Worm (Caenorhabditis elegans) whole organism, L1 larva: ENCODE results near the gene C05C10.7.

ENCODE experiments used
- C04F5.9 ChIP-seq: sonication (generic microtip); optimal IDR thresholded peaks from 2 replicates; lab custom pipeline; 2016; ENCODE audit warnings: missing genetic modification characterization, missing compliant biosample characterization
- C16A3.4 ChIP-seq: fragments of 150-350 bp; optimal IDR thresholded peaks from 2 replicates; lab custom pipeline; 2014; ENCODE audit warnings: missing biosample characterization, missing genetic modification characterization
- C34B4.2 ChIP-seq: sonication (generic microtip); optimal IDR thresholded peaks from 2 replicates; lab custom pipeline; 2017; ENCODE audit warnings: mild to moderate bottlenecking, missing genetic modification characterization, missing compliant biosample characterization
- Y116A8C.19 ChIP-seq: sonication (generic microtip); optimal IDR thresholded peaks from 2 replicates; lab custom pipeline; 2016; ENCODE audit warnings: missing compliant biosample characterization, missing genetic modification characterization, borderline replicate concordance
- aly-2 ChIP-seq: fragments of 150-350 bp; optimal IDR thresholded peaks from 2 replicates; lab custom pipeline; 2014; ENCODE audit warnings: missing biosample characterization, missing genetic modification characterization
- blmp-1 ChIP-seq: fragments of 150-350 bp; optimal IDR thresholded peaks from 2 replicates; lab custom pipeline; 2014; ENCODE audit warnings: missing biosample characterization, missing genetic modification characterization
- ceh-8 ChIP-seq: fragments of 200-800 bp; sonication (Bioruptor generic); optimal IDR thresholded peaks from 2 replicates; lab custom pipeline; 2018; ENCODE audit warnings: mild to moderate bottlenecking, missing genetic modification characterization, moderate library complexity, missing compliant biosample characterization
- ceh-82 ChIP-seq, 3 experiments: fragments of 150-350 bp in 1 of 3; sonication (generic microtip) in 2 of 3; optimal IDR thresholded peaks; 2 replicates each; lab custom pipeline; 2014 to 2017; ENCODE audit warnings: missing biosample characterization in 3 of 3, missing genetic modification characterization in 3 of 3
- ceh-88 ChIP-seq: fragments of 200-800 bp; sonication (Bioruptor generic); IDR thresholded peaks from 2 replicates; pipeline ENCODE4 v1.3.6; 2022; ENCODE audit warnings: missing genetic modification characterization, missing compliant biosample characterization
- ceh-90 ChIP-seq: sonication (generic microtip); optimal IDR thresholded peaks from 2 replicates; lab custom pipeline; 2016; ENCODE audit warnings: missing genetic modification characterization, missing compliant biosample characterization
- dsc-1 ChIP-seq: sonication (generic microtip); optimal IDR thresholded peaks from 2 replicates; lab custom pipeline; 2016; ENCODE audit warnings: mild to moderate bottlenecking, missing genetic modification characterization, missing compliant biosample characterization
- efl-3 ChIP-seq: fragments of 200-800 bp; sonication (Bioruptor generic); optimal IDR thresholded peaks from 2 replicates; lab custom pipeline; 2018; ENCODE audit warnings: mild to moderate bottlenecking, missing genetic modification characterization, missing compliant biosample characterization
- egl-13 ChIP-seq: sonication (generic microtip); optimal IDR thresholded peaks from 2 replicates; lab custom pipeline; 2016; ENCODE audit warnings: missing genotype, missing genetic modification reagents, missing genetic modification characterization, missing compliant biosample characterization
- elt-2 ChIP-seq: sonication (generic microtip); optimal IDR thresholded peaks from 2 replicates; lab custom pipeline; 2016; ENCODE audit warnings: missing genetic modification characterization, mild to moderate bottlenecking, inconsistent platforms, missing compliant biosample characterization, missing genetic modification reagents
- ets-5 ChIP-seq: fragments of 200-800 bp; sonication (Bioruptor generic); IDR thresholded peaks from 2 replicates; pipeline ENCODE4 v1.3.6; 2022; ENCODE audit warnings: missing genetic modification characterization, missing compliant biosample characterization
- fkh-10 ChIP-seq: sonication (generic microtip); optimal IDR thresholded peaks from 2 replicates; lab custom pipeline; 2017; ENCODE audit warnings: missing biosample characterization, missing genetic modification reagents, missing genetic modification characterization
- fkh-4 ChIP-seq: sonication (generic microtip); optimal IDR thresholded peaks from 2 replicates; lab custom pipeline; 2016; ENCODE audit warnings: missing compliant biosample characterization, missing genetic modification characterization, borderline replicate concordance
- fkh-8 ChIP-seq: sonication (generic microtip); optimal IDR thresholded peaks from 2 replicates; lab custom pipeline; 2016; ENCODE audit warnings: mild to moderate bottlenecking, missing genetic modification characterization, missing compliant biosample characterization
- fos-1 ChIP-seq: fragments of 150-350 bp; optimal IDR thresholded peaks from 2 replicates; lab custom pipeline; 2014; ENCODE audit warnings: missing biosample characterization, missing genetic modification characterization
- hlh-17 ChIP-seq: fragments of 200-800 bp; sonication (Bioruptor generic); optimal IDR thresholded peaks from 2 replicates; lab custom pipeline; 2018; ENCODE audit warnings: missing genetic modification characterization, mild to moderate bottlenecking, missing compliant biosample characterization, moderate library complexity, borderline replicate concordance
- hlh-4 ChIP-seq: sonication (generic microtip); optimal IDR thresholded peaks from 2 replicates; lab custom pipeline; 2016; ENCODE audit warnings: mild to moderate bottlenecking, missing genetic modification characterization, missing compliant biosample characterization
- hpl-2 ChIP-seq: fragments of 150-350 bp; optimal IDR thresholded peaks from 2 replicates; lab custom pipeline; 2014; ENCODE audit warnings: missing biosample characterization, missing genetic modification reagents, missing genetic modification characterization
- irx-1 ChIP-seq: sonication (generic microtip); optimal IDR thresholded peaks from 2 replicates; lab custom pipeline; 2016; ENCODE audit warnings: missing genetic modification characterization, missing compliant biosample characterization
- isw-1 ChIP-seq: fragments of 200-800 bp; sonication (Bioruptor generic); IDR thresholded peaks from 2 replicates; pipeline ENCODE4 v1.3.6; 2022; ENCODE audit warnings: missing genetic modification characterization, missing compliant biosample characterization
- jun-1 ChIP-seq: fragments of 150-350 bp; optimal IDR thresholded peaks from 2 replicates; lab custom pipeline; 2014; ENCODE audit warnings: missing biosample characterization, missing genetic modification reagents, missing genetic modification characterization
- lin-13 ChIP-seq: fragments of 150-350 bp; optimal IDR thresholded peaks from 2 replicates; lab custom pipeline; 2014; ENCODE audit warnings: missing biosample characterization, missing genetic modification reagents, missing genetic modification characterization
- lin-35 ChIP-seq, 2 experiments: fragments of 150-350 bp; optimal IDR thresholded peaks; 2 replicates each; lab custom pipeline; 2014; ENCODE audit warnings: missing biosample characterization in 2 of 2, missing genetic modification characterization in 2 of 2, missing genetic modification reagents in 2 of 2
- lin-39 ChIP-seq: fragments of 150-350 bp; optimal IDR thresholded peaks from 2 replicates; lab custom pipeline; 2014; ENCODE audit warnings: missing biosample characterization, missing genetic modification reagents, missing genetic modification characterization
- lir-3 ChIP-seq: sonication (generic microtip); optimal IDR thresholded peaks from 2 replicates; lab custom pipeline; 2016; ENCODE audit warnings: mild to moderate bottlenecking, missing genetic modification characterization, moderate library complexity, missing compliant biosample characterization; ENCODE audit not compliant: poor library complexity
- mef-2 ChIP-seq: fragments of 150-350 bp; optimal IDR thresholded peaks from 2 replicates; lab custom pipeline; 2014; ENCODE audit warnings: missing biosample characterization, missing genetic modification characterization
- mep-1 ChIP-seq: fragments of 150-350 bp; optimal IDR thresholded peaks from 2 replicates; lab custom pipeline; 2014; ENCODE audit warnings: missing biosample characterization, missing genetic modification characterization
- nhr-11 ChIP-seq: fragments of 150-350 bp; optimal IDR thresholded peaks from 2 replicates; lab custom pipeline; 2014; ENCODE audit warnings: missing biosample characterization, missing genetic modification characterization
- nhr-19 ChIP-seq: fragments of 200-800 bp; sonication (Bioruptor generic); conservative IDR thresholded peaks from 2 replicates; pipeline ENCODE4 v1.3.6; 2022; ENCODE audit warnings: missing genetic modification characterization, missing compliant biosample characterization
- nhr-28 ChIP-seq: fragments of 150-350 bp; optimal IDR thresholded peaks from 2 replicates; lab custom pipeline; 2014; ENCODE audit warnings: missing biosample characterization, missing genetic modification characterization
- nhr-71 ChIP-seq: sonication (generic microtip); optimal IDR thresholded peaks from 2 replicates; lab custom pipeline; 2016; ENCODE audit warnings: mild to moderate bottlenecking, missing genetic modification characterization, moderate library complexity, missing compliant biosample characterization
- nhr-76 ChIP-seq: sonication (generic microtip); optimal IDR thresholded peaks from 2 replicates; lab custom pipeline; 2017; ENCODE audit warnings: missing biosample characterization, missing genetic modification characterization
- nhr-77 ChIP-seq: fragments of 150-350 bp; optimal IDR thresholded peaks from 2 replicates; lab custom pipeline; 2014; ENCODE audit warnings: missing biosample characterization, missing genetic modification characterization
- nhr-84 ChIP-seq: sonication (generic microtip); optimal IDR thresholded peaks from 2 replicates; lab custom pipeline; 2017; ENCODE audit warnings: missing biosample characterization, missing genetic modification characterization
- nhr-85 ChIP-seq: sonication (generic microtip); peaks from one replicate; lab custom pipeline; 2016; ENCODE audit warnings: missing genetic modification characterization, inconsistent platforms, missing compliant biosample characterization
- nhr-90 ChIP-seq: sonication (generic microtip); optimal IDR thresholded peaks from 2 replicates; lab custom pipeline; 2016; ENCODE audit warnings: mild to moderate bottlenecking, missing genetic modification characterization, missing compliant biosample characterization; ENCODE audit not compliant: poor library complexity
- pag-3 ChIP-seq: sonication (generic microtip); optimal IDR thresholded peaks from 2 replicates; lab custom pipeline; 2017; ENCODE audit warnings: missing genetic modification characterization, mild to moderate bottlenecking, missing compliant biosample characterization, antibody characterized with exemption, borderline replicate concordance; ENCODE audit not compliant: insufficient read depth
- pqm-1 ChIP-seq: sonication (generic microtip); optimal IDR thresholded peaks from 3 replicates; lab custom pipeline; 2017; ENCODE audit warnings: missing biosample characterization, missing genetic modification characterization
- skn-1 ChIP-seq: fragments of 150-350 bp; optimal IDR thresholded peaks from 2 replicates; lab custom pipeline; 2014; ENCODE audit warnings: missing biosample characterization, missing genetic modification characterization
- snu-23 ChIP-seq: sonication (generic microtip); optimal IDR thresholded peaks from 2 replicates; lab custom pipeline; 2016; ENCODE audit warnings: missing genetic modification characterization, missing compliant biosample characterization
- sox-4 ChIP-seq: sonication (generic microtip); optimal IDR thresholded peaks from 2 replicates; lab custom pipeline; 2016; ENCODE audit warnings: missing genetic modification characterization, missing compliant biosample characterization
- sup-37 ChIP-seq: fragments of 200-800 bp; sonication (Bioruptor generic); optimal IDR thresholded peaks from 2 replicates; lab custom pipeline; 2018; ENCODE audit warnings: mild to moderate bottlenecking, missing genetic modification characterization, missing compliant biosample characterization
- swsn-7 ChIP-seq: sonication (generic microtip); optimal IDR thresholded peaks from 2 replicates; lab custom pipeline; 2016; ENCODE audit warnings: missing genetic modification characterization, missing compliant biosample characterization
- tlp-1 ChIP-seq: fragments of 150-350 bp; optimal IDR thresholded peaks from 2 replicates; lab custom pipeline; 2014; ENCODE audit warnings: missing biosample characterization, missing genetic modification characterization
- unc-130 ChIP-seq: fragments of 150-350 bp; optimal IDR thresholded peaks from 2 replicates; lab custom pipeline; 2017; ENCODE audit warnings: missing biosample characterization, missing genetic modification characterization, inconsistent platforms
- unc-98 ChIP-seq: fragments of 200-800 bp; sonication (Bioruptor generic); IDR thresholded peaks from 2 replicates; pipeline ENCODE4 v1.3.6; 2022; ENCODE audit warnings: missing genetic modification characterization, missing compliant biosample characterization
- vab-15 ChIP-seq: sonication (generic microtip); optimal IDR thresholded peaks from 2 replicates; lab custom pipeline; 2017; ENCODE audit warnings: missing genotype, mild to moderate bottlenecking, missing genetic modification characterization, missing compliant biosample characterization
- zip-4 ChIP-seq: fragments of 200-800 bp; sonication (Bioruptor generic); optimal IDR thresholded peaks from 2 replicates; lab custom pipeline; 2018; ENCODE audit warnings: mild to moderate bottlenecking, missing genetic modification characterization, moderate library complexity, missing compliant biosample characterization
- ztf-4 ChIP-seq: fragments of 150-350 bp; optimal IDR thresholded peaks from 2 replicates; lab custom pipeline; 2014; ENCODE audit warnings: missing biosample characterization, missing genetic modification characterization

C05C10.7 gene

DNA sequence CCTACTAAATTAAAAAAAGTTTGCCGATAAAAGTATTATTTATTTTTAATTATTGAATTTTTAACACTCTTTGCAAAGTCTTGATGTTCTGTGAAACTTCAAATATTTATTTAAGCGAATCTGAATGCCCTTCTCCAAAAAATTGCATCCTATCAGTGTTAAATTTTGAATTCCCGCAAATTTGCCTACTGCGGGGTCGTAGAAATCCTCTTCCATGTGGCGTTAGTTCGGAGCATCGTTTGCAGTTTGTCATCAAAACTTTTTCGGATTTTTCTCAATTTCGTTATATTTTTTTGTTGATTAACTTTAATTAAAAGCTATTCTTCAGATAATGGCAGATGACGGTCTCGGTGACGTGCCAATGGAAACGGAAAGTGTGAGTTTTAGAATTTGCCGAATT, 1.7 kb upstream of the C05C10.7 start, which contains the start of gene ufd-3 (continued):
- peak; percentile 86 for TF ChIP-seq fkh-8 (tag; lab: Kevin White, UChicago)
- peak; percentile 88 for TF ChIP-seq nhr-19
- TF ChIP-seq nhr-11 (tag; lab: Kevin White, UChicago), result peak; percentile 89
- peak; percentile 95 for TF ChIP-seq nhr-85 (tag; lab: Kevin White, UChicago)
- TF ChIP-seq irx-1, result peak; percentile 95
- TF ChIP-seq ceh-8 (GFP tag; lab: Kevin White, UChicago), result peak; percentile 61
- peak; percentile 91 for TF ChIP-seq swsn-7 (tag; lab: Kevin White, UChicago)
- TF ChIP-seq zip-4 (GFP tag; lab: Kevin White, UChicago), result peak; percentile 45
- no peak for TF ChIP-seq mef-2
- no peak for TF ChIP-seq nhr-28 (tag; lab: Kevin White, UChicago)
- TF ChIP-seq dsc-1 (tag; lab: Kevin White, UChicago), result peak; percentile 90
- no peak for TF ChIP-seq pqm-1 (tag; lab: Kevin White, UChicago)
- TF ChIP-seq C16A3.4, result peak; percentile 93
- peak; percentile 50 for TF ChIP-seq fkh-10
- peak; percentile 59 for TF ChIP-seq sup-37 (GFP tag; lab: Kevin White, UChicago)
- TF ChIP-seq ztf-4 (tag; lab: Kevin White, UChicago), result peak; percentile 47
- peak; percentile 86 for TF ChIP-seq unc-98 (GFP tag; lab: Robert Waterston, UW)
- peak; percentile 99 for TF ChIP-seq skn-1 (tag; lab: Kevin White, UChicago)
- TF ChIP-seq sox-4 (tag; lab: Kevin White, UChicago), result peak; percentile 92
- peak; percentile 92 for TF ChIP-seq snu-23 (GFP tag; lab: Kevin White, UChicago)
- peak; percentile 68 for TF ChIP-seq jun-1 (tag; lab: Kevin White, UChicago)
- peak; percentile 82 for TF ChIP-seq blmp-1 (tag; lab: Kevin White, UChicago)
- peak; percentile 90 for TF ChIP-seq fkh-4 (tag; lab: Kevin White, UChicago)
- TF ChIP-seq vab-15, result peak; percentile 85
- no peak for TF ChIP-seq C34B4.2 (tag; lab: Kevin White, UChicago)
- TF ChIP-seq lir-3, result peak; percentile 97
- peak; percentile 85 for TF ChIP-seq C04F5.9 (tag; lab: Kevin White, UChicago)
- peak; percentile 92 for TF ChIP-seq ceh-90 (tag; lab: Kevin White, UChicago)
- TF ChIP-seq Y116A8C.19 (tag; lab: Kevin White, UChicago), result peak; percentile 80
- peak; percentile 73 for TF ChIP-seq fos-1 (tag; lab: Kevin White, UChicago)
- peak; percentile 76 for TF ChIP-seq ceh-88 (GFP tag; lab: Robert Waterston, UW)
- TF ChIP-seq elt-2 (tag; lab: Kevin White, UChicago), result peak; percentile 55
- peak; percentile 92 for TF ChIP-seq egl-13 (tag; lab: Kevin White, UChicago)
- TF ChIP-seq aly-2 (tag; lab: Kevin White, UChicago), result peak; percentile 37
- no peak for TF ChIP-seq nhr-84
- peak; percentile 96 for TF ChIP-seq nhr-71
- TF ChIP-seq lin-35 (GFP tag; optimal IDR thresholded peaks at IDR 0.05; lab: Kevin White, UChicago), result peak; percentile 99
- no peak for TF ChIP-seq nhr-76 (tag; lab: Kevin White, UChicago)
- no peak for TF ChIP-seq ets-5 (GFP tag; lab: Robert Waterston, UW)
- peak; percentile 83 to 92 (median 88) for TF ChIP-seq ceh-82 (tag; optimal IDR thresholded peaks at IDR 0.05; lab: Kevin White, UChicago)
- no peak for TF ChIP-seq pag-3
- TF ChIP-seq tlp-1 (tag; lab: Kevin White, UChicago), result no peak
- TF ChIP-seq hlh-17 (GFP tag; lab: Kevin White, UChicago), result no peak
- TF ChIP-seq unc-130 (tag; lab: Kevin White, UChicago), result peak; percentile 93
- TF ChIP-seq hpl-2 (GFP tag; lab: Kevin White, UChicago), result peak; percentile 12
- peak; percentile 73 for TF ChIP-seq lin-39 (tag; lab: Kevin White, UChicago)
- peak; percentile 83 for TF ChIP-seq lin-13 (GFP tag; lab: Kevin White, UChicago)
- TF ChIP-seq hlh-4 (tag; lab: Kevin White, UChicago), result peak; percentile 63
- TF ChIP-seq mep-1 (tag; lab: Kevin White, UChicago), result peak; percentile 95
- peak; percentile 48 for TF ChIP-seq nhr-77
- peak; percentile 93 for TF ChIP-seq nhr-90
- TF ChIP-seq isw-1 (GFP tag; lab: Robert Waterston, UW), result peak; percentile 83
- TF ChIP-seq efl-3 (GFP tag; lab: Kevin White, UChicago), result no peak
